Fruit fly (Drosophila melanogaster) whole organism, pupa: ENCODE data around the gene CG32857.

Source experiments
- CG13204 ChIP-seq: fragments of 200-800 bp; sonication (Bioruptor generic); optimal IDR thresholded peaks from 2 replicates; lab custom pipeline; 2018; ENCODE audit warnings: missing biosample characterization, mild to moderate bottlenecking, missing genetic modification characterization, moderate library complexity
- CG32121 ChIP-seq: fragments of 200-800 bp; sonication (Bioruptor generic); IDR thresholded peaks from 2 replicates; pipeline ENCODE4 v1.3.6; 2022; ENCODE audit warnings: missing biosample characterization, missing genetic modification characterization
- EcR ChIP-seq: fragments of 200-800 bp; sonication (Bioruptor generic); optimal IDR thresholded peaks from 3 replicates; lab custom pipeline; 2019; ENCODE audit warnings: missing biosample characterization, missing genetic modification characterization, mild to moderate bottlenecking, moderate library complexity, missing genetic modification reagents
- Ets98B ChIP-seq: fragments of 200-800 bp; sonication (Bioruptor generic); IDR thresholded peaks from 2 replicates; pipeline ENCODE4 v1.3.6; 2022; ENCODE audit warnings: missing biosample characterization, missing genetic modification characterization

DNA sequence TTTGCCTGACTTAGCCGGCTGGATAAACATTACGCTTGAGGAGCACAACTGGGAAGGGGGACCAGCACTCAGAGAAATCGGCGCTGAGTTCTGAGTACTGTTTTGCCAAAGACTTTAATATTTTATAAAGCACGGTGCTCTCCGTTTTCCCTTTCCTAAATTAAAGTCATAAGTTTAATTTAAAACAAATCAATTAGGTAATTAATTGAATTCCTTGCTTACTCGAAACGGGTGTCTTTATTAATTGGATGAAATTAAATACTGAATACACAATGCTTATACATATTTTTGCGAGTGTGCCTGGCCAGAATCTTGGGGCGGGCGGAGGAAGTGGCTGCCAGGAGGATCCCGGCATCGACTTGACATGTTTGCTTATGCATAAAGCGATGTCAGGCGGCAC, 27.5 kb downstream of the CG32857 start:
- TF ChIP-seq EcR (GFP tag; lab: Kevin White, UChicago) (no peak), Ets98B (GFP tag; lab: Robert Waterston, UW) (no peak), CG32121 (no peak), CG13204 (GFP tag; lab: Kevin White, UChicago) (no peak)
